Worm (Caenorhabditis elegans): ENCODE results near the gene flp-2.

- TF ChIP-seq T22C8.4 (GFP tag; IDR thresholded peaks at IDR 0.05) = no peak
- TF ChIP-seq ztf-29 (GFP tag; IDR thresholded peaks at IDR 0.05) = no peak
- no peak for TF ChIP-seq flt-1 (GFP tag; IDR thresholded peaks at IDR 0.05)
- TF ChIP-seq ztf-23 (GFP tag; IDR thresholded peaks at IDR 0.05) = no peak
- no peak for TF ChIP-seq med-1 (GFP tag; optimal IDR thresholded peaks at IDR 0.05; ENCODE audit: insufficient read depth)
- TF ChIP-seq ref-1 (GFP tag; conservative IDR thresholded peaks at IDR 0.05) = no peak
- TF ChIP-seq cog-1 (tag; optimal IDR thresholded peaks at IDR 0.05) = no peak
Observed at ce11 chrX:10141963-10142431, 47.0 kb upstream of the flp-2 start, which contains the start of gene oac-14.

Data from whole organism, midembryonic.